Worm (Caenorhabditis elegans) whole organism, L4 larva: ENCODE results near the gene Y48C3A.20.

ENCODE experiments used
- F26F4.8 ChIP-seq: fragments of 200-800 bp; sonication (Bioruptor generic); conservative IDR thresholded peaks from 2 replicates; pipeline ENCODE4 v1.3.6; 2022; ENCODE audit warnings: missing genetic modification characterization, missing compliant biosample characterization
- F44E2.7 ChIP-seq: fragments of 200-800 bp; sonication (Bioruptor generic); IDR thresholded peaks from 2 replicates; pipeline ENCODE4 v2.1.2; 2022; ENCODE audit warnings: missing genetic modification characterization, missing compliant biosample characterization
- F49E8.2 ChIP-seq: sonication (generic microtip); optimal IDR thresholded peaks from 2 replicates; lab custom pipeline; 2016; ENCODE audit warnings: missing compliant biosample characterization, mild to moderate bottlenecking, missing genetic modification characterization, borderline replicate concordance
- R02D3.7 ChIP-seq: fragments of 150-350 bp; sonication (generic microtip); optimal IDR thresholded peaks from 3 replicates; lab custom pipeline; 2014; ENCODE audit warnings: missing biosample characterization, missing genetic modification characterization
- T26A8.4 ChIP-seq: fragments of 200-800 bp; sonication (Bioruptor generic); IDR thresholded peaks from 2 replicates; pipeline ENCODE4 v1.3.6; 2022; ENCODE audit warnings: missing genetic modification characterization, missing compliant biosample characterization
- Y105C5A.15 ChIP-seq: fragments of 200-800 bp; sonication (Bioruptor generic); IDR thresholded peaks from 2 replicates; pipeline ENCODE4 v1.3.6; 2022; ENCODE audit warnings: missing genetic modification characterization, missing compliant biosample characterization
- Y48G9A.11 ChIP-seq: fragments of 200-800 bp; sonication (Bioruptor generic); IDR thresholded peaks from 2 replicates; pipeline ENCODE4 v1.3.6; 2022; ENCODE audit warnings: missing genetic modification reagents, missing genetic modification characterization, missing compliant biosample characterization
- Y5F2A.4 ChIP-seq: fragments of 200-800 bp; sonication (Bioruptor generic); optimal IDR thresholded peaks from 2 replicates; lab custom pipeline; 2018; ENCODE audit warnings: mild to moderate bottlenecking, missing genetic modification characterization, missing compliant biosample characterization
- ZK337.2 ChIP-seq: fragments of 200-800 bp; sonication (Bioruptor generic); IDR thresholded peaks from 2 replicates; pipeline ENCODE4 v1.3.6; 2022; ENCODE audit warnings: missing genetic modification reagents, missing genetic modification characterization, missing compliant biosample characterization
- ZK546.5 ChIP-seq, 2 experiments: sonication (generic microtip); optimal IDR thresholded peaks; 2 replicates each; lab custom pipeline; 2017; ENCODE audit warnings: missing biosample characterization in 2 of 2, missing genetic modification characterization in 2 of 2
- aly-2 ChIP-seq: sonication (generic microtip); optimal IDR thresholded peaks from 2 replicates; lab custom pipeline; 2018; ENCODE audit warnings: missing biosample characterization, missing genetic modification characterization
- ceh-20 ChIP-seq: fragments of 200-800 bp; sonication (Bioruptor generic); IDR thresholded peaks from 2 replicates; pipeline ENCODE4 v1.3.6; 2022; ENCODE audit warnings: missing genetic modification reagents, missing genetic modification characterization, missing compliant biosample characterization
- ceh-28 ChIP-seq: fragments of 150-350 bp; optimal IDR thresholded peaks from 2 replicates; lab custom pipeline; 2014; ENCODE audit warnings: missing biosample characterization, missing genetic modification reagents, missing genetic modification characterization
- ceh-44 ChIP-seq: fragments of 200-800 bp; sonication (Bioruptor generic); IDR thresholded peaks from 2 replicates; pipeline ENCODE4 v1.3.6; 2022; ENCODE audit warnings: missing genetic modification reagents, missing genetic modification characterization, missing compliant biosample characterization
- ctbp-1 ChIP-seq: fragments of 200-800 bp; sonication (Bioruptor generic); IDR thresholded peaks from 2 replicates; pipeline ENCODE4 v1.3.6; 2022; ENCODE audit warnings: missing genetic modification reagents, missing genetic modification characterization, missing compliant biosample characterization
- daf-16 ChIP-seq, 3 experiments: sonication (generic microtip); optimal IDR thresholded peaks; 2 replicates each; lab custom pipeline; 2016 to 2017; ENCODE audit warnings: missing genetic modification characterization in 3 of 3, missing genetic modification reagents in 3 of 3, mild to moderate bottlenecking in 2 of 3, missing compliant biosample characterization in 2 of 3, missing biosample characterization in 1 of 3, moderate library complexity in 1 of 3
- daf-19 ChIP-seq: fragments of 200-800 bp; sonication (Bioruptor generic); conservative IDR thresholded peaks from 2 replicates; pipeline ENCODE4 v1.3.6; 2022; ENCODE audit warnings: missing genetic modification characterization, missing compliant biosample characterization
- daf-8 ChIP-seq: fragments of 200-800 bp; sonication (Bioruptor generic); IDR thresholded peaks from 2 replicates; pipeline ENCODE4 v1.3.6; 2022; ENCODE audit warnings: missing genetic modification characterization, missing compliant biosample characterization
- dve-1 ChIP-seq: sonication (generic microtip); optimal IDR thresholded peaks from 2 replicates; lab custom pipeline; 2017; ENCODE audit warnings: antibody characterized with exemption, mild to moderate bottlenecking, missing genetic modification characterization, missing compliant biosample characterization; ENCODE audit not compliant: insufficient read depth
- egl-43 ChIP-seq: fragments of 200-800 bp; sonication (Bioruptor generic); IDR thresholded peaks from 2 replicates; pipeline ENCODE4 v1.3.6; 2022; ENCODE audit warnings: missing genetic modification reagents, missing genetic modification characterization, missing compliant biosample characterization
- fkh-10 ChIP-seq: fragments of 150-350 bp; optimal IDR thresholded peaks from 2 replicates; lab custom pipeline; 2014; ENCODE audit warnings: missing biosample characterization, missing genetic modification reagents, missing genetic modification characterization
- fos-1 ChIP-seq: fragments of 150-350 bp; optimal IDR thresholded peaks from 2 replicates; lab custom pipeline; 2014; ENCODE audit warnings: missing biosample characterization, missing genetic modification characterization
- hlh-11 ChIP-seq: fragments of 200-800 bp; sonication (Bioruptor generic); optimal IDR thresholded peaks from 2 replicates; lab custom pipeline; 2018; ENCODE audit warnings: mild to moderate bottlenecking, missing genetic modification characterization, missing compliant biosample characterization
- hmg-1.1 ChIP-seq: fragments of 200-800 bp; sonication (Bioruptor generic); IDR thresholded peaks from 2 replicates; pipeline ENCODE4 v1.3.6; 2022; ENCODE audit warnings: missing genetic modification reagents, missing genetic modification characterization, missing compliant biosample characterization
- lim-7 ChIP-seq: fragments of 200-800 bp; sonication (Bioruptor generic); IDR thresholded peaks from 2 replicates; pipeline ENCODE4 v1.3.6; 2022; ENCODE audit warnings: missing genetic modification characterization, missing compliant biosample characterization
- lin-1 ChIP-seq: fragments of 200-800 bp; sonication (Bioruptor generic); IDR thresholded peaks from 2 replicates; pipeline ENCODE4 v1.3.6; 2022; ENCODE audit warnings: missing genetic modification reagents, missing genetic modification characterization, missing compliant biosample characterization
- lin-13 ChIP-seq: fragments of 150-350 bp; optimal IDR thresholded peaks from 2 replicates; lab custom pipeline; 2014; ENCODE audit warnings: missing biosample characterization, missing genetic modification reagents, missing genetic modification characterization
- lin-38 ChIP-seq: fragments of 200-800 bp; sonication (Bioruptor generic); IDR thresholded peaks from 2 replicates; pipeline ENCODE4 v1.3.6; 2022; ENCODE audit warnings: missing genetic modification reagents, missing genetic modification characterization, missing compliant biosample characterization
- lir-3 ChIP-seq: sonication (generic microtip); optimal IDR thresholded peaks from 2 replicates; lab custom pipeline; 2016; ENCODE audit warnings: mild to moderate bottlenecking, missing genetic modification characterization, missing compliant biosample characterization
- lsy-2 ChIP-seq, 2 experiments: fragments of 150-350 bp in 1 of 2; sonication (generic microtip) in 1 of 2; optimal IDR thresholded peaks; 2 replicates each; lab custom pipeline; 2014 to 2017; ENCODE audit warnings: missing biosample characterization in 2 of 2, missing genetic modification characterization in 2 of 2
- madf-5 ChIP-seq, 2 experiments: fragments of 200-800 bp; sonication (Bioruptor generic); IDR thresholded peaks; 2 replicates each; pipeline ENCODE4 v1.3.6; 2022; ENCODE audit warnings: missing compliant biosample characterization in 2 of 2, missing genetic modification characterization in 2 of 2
- mdl-1 ChIP-seq, 2 experiments: fragments of 150-350 bp in 1 of 2; sonication (generic microtip) in 1 of 2; optimal IDR thresholded peaks; 2 replicates each; lab custom pipeline; 2014 to 2017; ENCODE audit warnings: missing biosample characterization in 2 of 2, missing genetic modification characterization in 2 of 2
- mxl-2 ChIP-seq: fragments of 200-800 bp; sonication (Bioruptor generic); conservative IDR thresholded peaks from 2 replicates; pipeline ENCODE4 v1.3.6; 2022; ENCODE audit warnings: missing genetic modification reagents, missing genetic modification characterization, missing compliant biosample characterization
- nhr-102 ChIP-seq: sonication (generic microtip); optimal IDR thresholded peaks from 2 replicates; lab custom pipeline; 2016; ENCODE audit warnings: mild to moderate bottlenecking, missing genetic modification characterization, moderate library complexity, missing compliant biosample characterization
- nhr-11 ChIP-seq: fragments of 150-350 bp; optimal IDR thresholded peaks from 2 replicates; lab custom pipeline; 2014; ENCODE audit warnings: missing biosample characterization, missing genetic modification characterization
- nhr-111 ChIP-seq: fragments of 200-800 bp; sonication (Bioruptor generic); optimal IDR thresholded peaks from 2 replicates; lab custom pipeline; 2018; ENCODE audit warnings: mild to moderate bottlenecking, missing genetic modification characterization, missing compliant biosample characterization
- nhr-28 ChIP-seq: fragments of 150-350 bp; optimal IDR thresholded peaks from 2 replicates; lab custom pipeline; 2014; ENCODE audit warnings: missing biosample characterization, missing genetic modification characterization
- nhr-41 ChIP-seq: fragments of 200-800 bp; sonication (Bioruptor generic); IDR thresholded peaks from 2 replicates; pipeline ENCODE4 v1.3.6; 2022; ENCODE audit warnings: missing genetic modification reagents, missing genetic modification characterization, missing compliant biosample characterization
- nhr-42 ChIP-seq: fragments of 200-800 bp; sonication (Bioruptor generic); IDR thresholded peaks from 2 replicates; pipeline ENCODE4 v1.3.6; 2022; ENCODE audit warnings: missing genetic modification characterization, missing compliant biosample characterization
- nhr-6 ChIP-seq: fragments of 150-350 bp; optimal IDR thresholded peaks from 2 replicates; lab custom pipeline; 2014; ENCODE audit warnings: missing biosample characterization, missing genetic modification characterization
- nhr-77 ChIP-seq: fragments of 150-350 bp; optimal IDR thresholded peaks from 2 replicates; lab custom pipeline; 2014; ENCODE audit warnings: missing biosample characterization, missing genetic modification characterization
- pqm-1 ChIP-seq: sonication (generic microtip); optimal IDR thresholded peaks from 2 replicates; lab custom pipeline; 2017; ENCODE audit warnings: missing biosample characterization, missing genetic modification characterization
- saeg-2 ChIP-seq: fragments of 200-800 bp; sonication (Bioruptor generic); IDR thresholded peaks from 2 replicates; pipeline ENCODE4 v1.3.6; 2022; ENCODE audit warnings: missing genetic modification reagents, missing genetic modification characterization, missing compliant biosample characterization
- snpc-1.2 ChIP-seq: fragments of 200-800 bp; sonication (Bioruptor generic); IDR thresholded peaks from 2 replicates; pipeline ENCODE4 v1.3.6; 2022; ENCODE audit warnings: missing genetic modification reagents, missing genetic modification characterization, missing compliant biosample characterization
- tag-97 ChIP-seq: fragments of 200-800 bp; sonication (Bioruptor generic); IDR thresholded peaks from 2 replicates; pipeline ENCODE4 v1.3.6; 2022; ENCODE audit warnings: missing genetic modification characterization, missing compliant biosample characterization
- unc-39 ChIP-seq: sonication (generic microtip); optimal IDR thresholded peaks from 2 replicates; lab custom pipeline; 2017; ENCODE audit warnings: missing biosample characterization, missing genetic modification characterization
- vab-7 ChIP-seq: fragments of 200-800 bp; sonication (Bioruptor generic); IDR thresholded peaks from 2 replicates; pipeline ENCODE4 v1.3.6; 2022; ENCODE audit warnings: missing genetic modification reagents, missing genetic modification characterization, missing compliant biosample characterization
- zip-11 ChIP-seq: fragments of 200-800 bp; sonication (Bioruptor generic); IDR thresholded peaks from 2 replicates; pipeline ENCODE4 v1.3.6; 2022; ENCODE audit warnings: missing genetic modification characterization, missing compliant biosample characterization
- ztf-11 ChIP-seq: fragments of 150-350 bp; optimal IDR thresholded peaks from 2 replicates; lab custom pipeline; 2014; ENCODE audit warnings: missing biosample characterization, missing genetic modification characterization
- ztf-7 ChIP-seq: fragments of 150-350 bp; optimal IDR thresholded peaks from 2 replicates; lab custom pipeline; 2014; ENCODE audit warnings: missing biosample characterization, missing genetic modification characterization

Y48C3A.20 gene

ce11 chrII:13334966-13335698, 34.3 kb upstream of the Y48C3A.20 start (continued):
- TF ChIP-seq unc-39 (tag; lab: Kevin White, UChicago): no peak
- peak; percentile 81 for TF ChIP-seq nhr-11 (tag; lab: Kevin White, UChicago)
- TF ChIP-seq egl-43 (GFP tag; lab: Robert Waterston, UW): peak; percentile 80; the same call in 1 of the 2 replicates
- peak; percentile 35 for TF ChIP-seq nhr-6 (tag; lab: Kevin White, UChicago)
- TF ChIP-seq nhr-42 (GFP tag; lab: Robert Waterston, UW): no peak
- no peak for TF ChIP-seq F44E2.7 (GFP tag; lab: Robert Waterston, UW)
- no peak for TF ChIP-seq ztf-11 (tag; lab: Kevin White, UChicago)
- TF ChIP-seq T26A8.4 (GFP tag; lab: Robert Waterston, UW): peak; percentile 69; the same call in 1 of the 2 replicates
- TF ChIP-seq nhr-102 (tag; lab: Kevin White, UChicago): peak; percentile 56
- peak; percentile 62 for TF ChIP-seq dve-1 (tag; lab: Kevin White, UChicago)
- no peak for TF ChIP-seq daf-19 (GFP tag; lab: Robert Waterston, UW)
- TF ChIP-seq Y5F2A.4 (GFP tag; lab: Kevin White, UChicago): no peak
- TF ChIP-seq mxl-2 (GFP tag; lab: Robert Waterston, UW): no peak
- no peak for TF ChIP-seq nhr-77 (tag; lab: Kevin White, UChicago)
- TF ChIP-seq ZK337.2: no peak
- TF ChIP-seq Y105C5A.15 (GFP tag; lab: Robert Waterston, UW): no peak
- TF ChIP-seq lsy-2 (tag; optimal IDR thresholded peaks at IDR 0.05; lab: Kevin White, UChicago): peak; percentile 76 to 77
- TF ChIP-seq lim-7 (GFP tag; lab: Robert Waterston, UW): no peak
- TF ChIP-seq madf-5 (GFP tag; IDR thresholded peaks at IDR 0.05; lab: Robert Waterston, UW): no peak
- TF ChIP-seq F26F4.8: no peak
- peak; percentile 84 for TF ChIP-seq ceh-28 (tag; lab: Kevin White, UChicago)
- TF ChIP-seq ztf-7 (tag; lab: Kevin White, UChicago): no peak
- TF ChIP-seq lir-3 (tag; lab: Kevin White, UChicago): no peak
- no peak for TF ChIP-seq ZK546.5 (tag; optimal IDR thresholded peaks at IDR 0.05; lab: Kevin White, UChicago)
- TF ChIP-seq fos-1 (tag; lab: Kevin White, UChicago): no peak
- peak; percentile 77 for TF ChIP-seq ceh-20 (GFP tag; lab: Robert Waterston, UW)
- no peak for TF ChIP-seq tag-97 (GFP tag; lab: Robert Waterston, UW)
- no peak for TF ChIP-seq vab-7 (GFP tag; lab: Robert Waterston, UW)
- TF ChIP-seq snpc-1.2: no peak; the same call in 1 of the 2 replicates
- no peak for TF ChIP-seq aly-2
- TF ChIP-seq daf-16 (GFP tag; optimal IDR thresholded peaks at IDR 0.05; lab: Kevin White, UChicago): peak in 1 of 2 experiments; percentile 49
- peak; percentile 46 for TF ChIP-seq daf-16 (tag; optimal IDR thresholded peaks at IDR 0.05; lab: Kevin White, UChicago)
- TF ChIP-seq nhr-28 (tag; lab: Kevin White, UChicago): peak; percentile 93
- no peak for TF ChIP-seq pqm-1 (tag; lab: Kevin White, UChicago)
- peak; percentile 5 for TF ChIP-seq lin-13 (GFP tag; lab: Kevin White, UChicago)
- peak; percentile 73 for TF ChIP-seq fkh-10
- no peak for TF ChIP-seq zip-11 (GFP tag; lab: Robert Waterston, UW)
- TF ChIP-seq nhr-111: peak; percentile 26
- TF ChIP-seq ceh-44 (GFP tag; lab: Robert Waterston, UW): no peak
- TF ChIP-seq daf-8 (GFP tag; lab: Robert Waterston, UW): no peak
- peak; percentile 60 to 82 for TF ChIP-seq mdl-1 (tag; optimal IDR thresholded peaks at IDR 0.05; lab: Kevin White, UChicago)
- peak; percentile 26; the same call in 1 of the 2 replicates for TF ChIP-seq lin-1 (GFP tag; lab: Robert Waterston, UW)
- peak; percentile 94 for TF ChIP-seq ctbp-1 (GFP tag; lab: Robert Waterston, UW)
- peak; percentile 96 for TF ChIP-seq nhr-41 (GFP tag; lab: Robert Waterston, UW)
- no peak for TF ChIP-seq R02D3.7 (tag; lab: Kevin White, UChicago)
- TF ChIP-seq Y48G9A.11: no peak
- no peak for TF ChIP-seq saeg-2 (GFP tag; lab: Robert Waterston, UW)
- TF ChIP-seq hmg-1.1: peak; percentile 93
- no peak for TF ChIP-seq F49E8.2 (tag; lab: Kevin White, UChicago)
- peak; percentile 38; the same call in 1 of the 2 replicates for TF ChIP-seq lin-38 (GFP tag; lab: Robert Waterston, UW)
- peak; percentile 98 for TF ChIP-seq hlh-11
